Fruit fly (Drosophila melanogaster): ENCODE results near the gene Ctl1.

Gene Ctl1

dm6 chr3L:4304244-4304959 lies 26.6 kb downstream of the Ctl1 start (continued):
- TF ChIP-seq Myc (optimal IDR thresholded peaks at IDR 0.05) (no peak), dl (GFP tag; optimal IDR thresholded peaks at IDR 0.05; ENCODE audit: insufficient read depth in 1 of 2, partially characterized antibody in 2 of 2) (no peak), CG32264 (GFP tag; optimal IDR thresholded peaks at IDR 0.05) (no peak), HLH106 (tag; optimal IDR thresholded peaks at IDR 0.05) (peak; percentile 68), CG9705 (GFP tag; optimal IDR thresholded peaks at IDR 0.05) (no peak), Hr78 (GFP tag; optimal IDR thresholded peaks at IDR 0.05) (no peak), Sp1 (GFP tag; optimal IDR thresholded peaks at IDR 0.05) (peak; percentile 65), foxo (GFP tag; optimal IDR thresholded peaks at IDR 0.05) (peak in 1 of 2 experiments; percentile 61)

dm6 chr3L:4307691-4308383 lies 30.1 kb downstream of the Ctl1 start, which contains the start of gene dyl:
dyl (minus strand) TSS chr3L:4307718.
- TF ChIP-seq rgr (GFP tag; optimal IDR thresholded peaks at IDR 0.05) (no peak), Hnf4 (GFP tag; optimal IDR thresholded peaks at IDR 0.05) (no peak), brk (GFP tag; optimal IDR thresholded peaks at IDR 0.05) (no peak), CG32264 (GFP tag; optimal IDR thresholded peaks at IDR 0.05) (no peak), psq (GFP tag; optimal IDR thresholded peaks at IDR 0.05) (no peak), Dif (GFP tag; optimal IDR thresholded peaks at IDR 0.05; ENCODE audit: partially characterized antibody) (no peak)

dm6 chr3L:4310604-4311003 lies 32.8 kb downstream of the Ctl1 start:
- TF ChIP-seq CG9705 (GFP tag; optimal IDR thresholded peaks at IDR 0.05) (no peak), foxo (GFP tag; optimal IDR thresholded peaks at IDR 0.05) (no peak), Vsx2 (GFP tag; optimal IDR thresholded peaks at IDR 0.05; ENCODE audit: partially characterized antibody) (no peak), h (GFP tag; optimal IDR thresholded peaks at IDR 0.05) (no peak), lola (GFP tag; optimal IDR thresholded peaks at IDR 0.05) (no peak), pan (optimal IDR thresholded peaks at IDR 0.05) (no peak), ey (GFP tag; optimal IDR thresholded peaks at IDR 0.05) (no peak), N (GFP tag; optimal IDR thresholded peaks at IDR 0.05) (no peak), woc (GFP tag; optimal IDR thresholded peaks at IDR 0.05) (no peak), usp (GFP tag; optimal IDR thresholded peaks at IDR 0.05) (no peak), rgr (GFP tag; optimal IDR thresholded peaks at IDR 0.05) (no peak), psq (GFP tag; optimal IDR thresholded peaks at IDR 0.05) (no peak), Hr78 (GFP tag; optimal IDR thresholded peaks at IDR 0.05) (no peak)

dm6 chr3L:4313299-4313698 lies 35.5 kb downstream of the Ctl1 start, which contains the start of gene Claspin:
Claspin (plus strand) TSS chr3L:4313483.
- TF ChIP-seq Abd-B (GFP tag; optimal IDR thresholded peaks at IDR 0.05) (no peak), Jra (GFP tag; optimal IDR thresholded peaks at IDR 0.05) (peak; percentile 18), pan (optimal IDR thresholded peaks at IDR 0.05) (no peak), N (GFP tag; optimal IDR thresholded peaks at IDR 0.05) (no peak), lola (GFP tag; optimal IDR thresholded peaks at IDR 0.05) (no peak), CG9705 (GFP tag; optimal IDR thresholded peaks at IDR 0.05) (no peak), Sp1 (GFP tag; optimal IDR thresholded peaks at IDR 0.05) (no peak), dmrt93B (GFP tag; optimal IDR thresholded peaks at IDR 0.05) (no peak), dl (GFP tag; optimal IDR thresholded peaks at IDR 0.05; ENCODE audit: insufficient read depth in 1 of 2, partially characterized antibody in 2 of 2) (no peak), Mio (GFP tag; optimal IDR thresholded peaks at IDR 0.05) (no peak), foxo (GFP tag; optimal IDR thresholded peaks at IDR 0.05) (no peak), Dfd (GFP tag; optimal IDR thresholded peaks at IDR 0.05) (no peak), br (GFP tag; optimal IDR thresholded peaks at IDR 0.05) (no peak), usp (GFP tag; optimal IDR thresholded peaks at IDR 0.05) (no peak), dsf (GFP tag; optimal IDR thresholded peaks at IDR 0.05; ENCODE audit: borderline replicate concordance) (peak; percentile 64), sv (GFP tag; optimal IDR thresholded peaks at IDR 0.05) (peak; percentile 29), fru (GFP tag; optimal IDR thresholded peaks at IDR 0.05) (peak; percentile 50), Hnf4 (GFP tag; optimal IDR thresholded peaks at IDR 0.05) (peak; percentile 75), Hr83 (GFP tag; optimal IDR thresholded peaks at IDR 0.05; ENCODE audit: poor library complexity, severe bottlenecking) (peak; percentile 89), psq (GFP tag; optimal IDR thresholded peaks at IDR 0.05) (peak; percentile 25), woc (GFP tag; optimal IDR thresholded peaks at IDR 0.05) (no peak), GATAd (GFP tag; optimal IDR thresholded peaks at IDR 0.05) (no peak), CrebA (GFP tag; optimal IDR thresholded peaks at IDR 0.05; ENCODE audit: borderline replicate concordance) (no peak), rgr (GFP tag; optimal IDR thresholded peaks at IDR 0.05) (peak; percentile 72), jim (GFP tag; optimal IDR thresholded peaks at IDR 0.05) (no peak), HLH106 (tag; optimal IDR thresholded peaks at IDR 0.05) (peak; percentile 16), Vsx2 (GFP tag; optimal IDR thresholded peaks at IDR 0.05; ENCODE audit: partially characterized antibody) (no peak), sage (GFP tag; optimal IDR thresholded peaks at IDR 0.05) (no peak), OdsH (GFP tag; optimal IDR thresholded peaks at IDR 0.05) (peak; percentile 42), CG32264 (GFP tag; optimal IDR thresholded peaks at IDR 0.05) (no peak), Dif (GFP tag; optimal IDR thresholded peaks at IDR 0.05; ENCODE audit: partially characterized antibody) (no peak), brk (GFP tag; optimal IDR thresholded peaks at IDR 0.05) (no peak), ey (GFP tag; optimal IDR thresholded peaks at IDR 0.05) (peak; percentile 33), Hr78 (GFP tag; optimal IDR thresholded peaks at IDR 0.05) (no peak), Myc (optimal IDR thresholded peaks at IDR 0.05) (no peak), tai (GFP tag; optimal IDR thresholded peaks at IDR 0.05) (peak; percentile 57), h (GFP tag; optimal IDR thresholded peaks at IDR 0.05) (no peak)
